Worm (Caenorhabditis elegans) whole organism, L4/young adult: Measurements from ENCODE around the gene T01B4.3.

Experiments
- dao-5 ChIP-seq: sonication (generic microtip); optimal IDR thresholded peaks from 2 replicates; lab custom pipeline; 2016; ENCODE audit warnings: missing genotype, missing genetic modification characterization, moderate library complexity, missing compliant biosample characterization
- him-1 ChIP-seq: sonication (generic microtip); optimal IDR thresholded peaks from 2 replicates; lab custom pipeline; 2016; ENCODE audit warnings: missing genotype, missing genetic modification reagents, missing genetic modification characterization, missing compliant biosample characterization

DNA sequence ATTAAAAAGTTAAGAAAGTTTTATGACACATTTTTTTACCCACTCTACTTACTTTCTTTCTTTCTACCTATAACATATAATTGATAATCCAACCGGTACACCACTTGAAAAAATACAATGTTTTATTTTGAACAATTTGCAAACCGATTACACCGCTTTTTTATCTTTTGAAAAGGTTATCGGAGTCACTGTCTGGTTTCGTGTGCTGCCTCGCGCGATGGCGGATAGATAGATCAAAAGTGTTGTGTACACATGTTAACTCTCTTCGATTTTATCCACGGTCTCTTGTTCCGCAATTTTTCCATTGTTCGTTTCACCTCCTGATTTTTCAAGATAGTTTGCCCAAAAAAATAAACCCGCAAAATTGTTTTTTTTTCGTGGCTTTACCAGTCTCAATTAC, 49.0 kb upstream of the T01B4.3 start:
- TF ChIP-seq him-1 (tag; lab: Kevin White, UChicago): no peak
- no peak for TF ChIP-seq dao-5
